Fruit fly (Drosophila melanogaster) whole organism, adult: Measurements from ENCODE around the gene CG11035.

Experiments
- CG12768 ChIP-seq: fragments of 200-800 bp; sonication (Bioruptor generic); optimal IDR thresholded peaks from 2 replicates; lab custom pipeline; 2017; ENCODE audit warnings: missing biosample characterization, missing genetic modification characterization, mild to moderate bottlenecking, moderate library complexity, missing genetic modification reagents
- CG1620 ChIP-seq: fragments of 200-800 bp; sonication (Bioruptor generic); optimal IDR thresholded peaks from 2 replicates; lab custom pipeline; 2016; ENCODE audit warnings: missing biosample characterization, missing genetic modification characterization
- CG7045 ChIP-seq: fragments of 200-800 bp; sonication (Bioruptor generic); optimal IDR thresholded peaks from 2 replicates; lab custom pipeline; 2017; ENCODE audit warnings: missing biosample characterization, mild to moderate bottlenecking, missing genetic modification characterization
- Crg-1 ChIP-seq: fragments of 200-800 bp; sonication (Bioruptor generic); optimal IDR thresholded peaks from 2 replicates; lab custom pipeline; 2016; ENCODE audit warnings: missing biosample characterization, missing genetic modification characterization
- Mnt ChIP-seq: fragments of 200-800 bp; sonication (Bioruptor generic); optimal IDR thresholded peaks from 2 replicates; lab custom pipeline; 2016; ENCODE audit warnings: missing biosample characterization, mild to moderate bottlenecking, missing genetic modification characterization
- cic ChIP-seq: fragments of 200-800 bp; sonication (Bioruptor generic); optimal IDR thresholded peaks from 2 replicates; lab custom pipeline; 2017; ENCODE audit warnings: missing biosample characterization, mild to moderate bottlenecking, missing genetic modification characterization, moderate library complexity
- cnc ChIP-seq, 2 experiments: fragments of >200 bp; optimal IDR thresholded peaks; 2 replicates each; lab custom pipeline; 2017
- kay ChIP-seq: fragments of 200-800 bp; sonication (Bioruptor generic); peaks from one replicate; lab custom pipeline; 2016; ENCODE audit warnings: missing biosample characterization, missing genetic modification characterization, borderline replicate concordance
- pad ChIP-seq: fragments of 200-800 bp; sonication (Bioruptor generic); optimal IDR thresholded peaks from 3 replicates; lab custom pipeline; 2017; ENCODE audit warnings: missing biosample characterization, missing genetic modification characterization, mild to moderate bottlenecking, moderate library complexity, missing genetic modification reagents
- tj ChIP-seq: fragments of 200-800 bp; sonication (Bioruptor generic); optimal IDR thresholded peaks from 3 replicates; lab custom pipeline; 2017; ENCODE audit warnings: missing biosample characterization, mild to moderate bottlenecking, missing genetic modification characterization, moderate library complexity

DNA sequence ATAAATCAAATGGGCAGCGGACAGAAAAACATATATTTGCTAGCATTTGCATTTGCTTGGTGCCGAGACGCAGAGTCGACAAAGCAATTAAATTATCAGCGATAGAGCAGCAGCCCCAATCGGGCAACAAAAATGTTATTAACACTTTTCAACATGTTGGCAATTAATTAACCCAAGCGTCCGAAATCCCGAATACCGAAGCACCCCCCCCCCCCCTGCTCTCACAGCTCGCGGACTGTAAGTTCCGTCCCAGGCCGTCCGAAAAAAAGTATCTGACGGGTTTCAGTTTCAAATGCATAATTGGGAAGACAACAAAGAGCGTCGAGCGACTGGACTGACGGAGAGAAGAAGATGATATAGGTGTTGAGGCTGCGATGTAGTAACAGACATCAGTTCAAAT is 42.6 kb downstream of the CG11035 start:
- TF ChIP-seq cnc (optimal IDR thresholded peaks at IDR 0.05; lab: Kevin White, UChicago) = no peak
- no peak for TF ChIP-seq Mnt (GFP tag; lab: Kevin White, UChicago)
- TF ChIP-seq cic (GFP tag; lab: Kevin White, UChicago) = no peak
- TF ChIP-seq CG12768 = no peak
- no peak for TF ChIP-seq pad
- TF ChIP-seq CG7045 (GFP tag; lab: Kevin White, UChicago) = no peak
- TF ChIP-seq tj = no peak
- no peak for TF ChIP-seq CG1620 (GFP tag; lab: Kevin White, UChicago)
- no peak for TF ChIP-seq kay
- TF ChIP-seq Crg-1 (GFP tag; lab: Kevin White, UChicago) = no peak
